Worm (Caenorhabditis elegans) whole organism, L1 larva: ENCODE measurements around the gene T04C9.3.

Experiments
- C34B4.2 ChIP-seq: sonication (generic microtip); optimal IDR thresholded peaks from 2 replicates; lab custom pipeline; 2017; ENCODE audit warnings: mild to moderate bottlenecking, missing genetic modification characterization, missing compliant biosample characterization
- ceh-63 ChIP-seq: fragments of 200-800 bp; sonication (Bioruptor generic); optimal IDR thresholded peaks from 2 replicates; lab custom pipeline; 2018; ENCODE audit warnings: mild to moderate bottlenecking, missing genetic modification characterization, missing compliant biosample characterization
- ceh-88 ChIP-seq: fragments of 200-800 bp; sonication (Bioruptor generic); IDR thresholded peaks from 2 replicates; pipeline ENCODE4 v1.3.6; 2022; ENCODE audit warnings: missing genetic modification characterization, missing compliant biosample characterization
- elt-2 ChIP-seq: sonication (generic microtip); optimal IDR thresholded peaks from 2 replicates; lab custom pipeline; 2016; ENCODE audit warnings: missing genetic modification characterization, mild to moderate bottlenecking, inconsistent platforms, missing compliant biosample characterization, missing genetic modification reagents
- lin-15B ChIP-seq: fragments of 150-350 bp; sonication (generic microtip); optimal IDR thresholded peaks from 3 replicates; lab custom pipeline; 2014; ENCODE audit warnings: missing biosample characterization, missing genetic modification characterization
- lin-39 ChIP-seq: fragments of 150-350 bp; optimal IDR thresholded peaks from 2 replicates; lab custom pipeline; 2014; ENCODE audit warnings: missing biosample characterization, missing genetic modification reagents, missing genetic modification characterization
- lir-3 ChIP-seq: sonication (generic microtip); optimal IDR thresholded peaks from 2 replicates; lab custom pipeline; 2016; ENCODE audit warnings: mild to moderate bottlenecking, missing genetic modification characterization, moderate library complexity, missing compliant biosample characterization; ENCODE audit not compliant: poor library complexity
- nhr-19 ChIP-seq: fragments of 200-800 bp; sonication (Bioruptor generic); conservative IDR thresholded peaks from 2 replicates; pipeline ENCODE4 v1.3.6; 2022; ENCODE audit warnings: missing genetic modification characterization, missing compliant biosample characterization
- nhr-84 ChIP-seq: sonication (generic microtip); optimal IDR thresholded peaks from 2 replicates; lab custom pipeline; 2017; ENCODE audit warnings: missing biosample characterization, missing genetic modification characterization
- pag-3 ChIP-seq: sonication (generic microtip); optimal IDR thresholded peaks from 2 replicates; lab custom pipeline; 2017; ENCODE audit warnings: missing genetic modification characterization, mild to moderate bottlenecking, missing compliant biosample characterization, antibody characterized with exemption, borderline replicate concordance; ENCODE audit not compliant: insufficient read depth
- snpc-4 ChIP-seq: fragments of 150-350 bp; optimal IDR thresholded peaks from 2 replicates; lab custom pipeline; 2014; ENCODE audit warnings: missing biosample characterization, missing genetic modification characterization
- zip-4 ChIP-seq: fragments of 200-800 bp; sonication (Bioruptor generic); optimal IDR thresholded peaks from 2 replicates; lab custom pipeline; 2018; ENCODE audit warnings: mild to moderate bottlenecking, missing genetic modification characterization, moderate library complexity, missing compliant biosample characterization

ce11 chrIII:5965839-5966463 lies 19.5 kb upstream of the T04C9.3 start, which contains the start of gene dct-6:
- TF ChIP-seq lin-39 (tag; lab: Kevin White, UChicago) = no peak
- TF ChIP-seq pag-3 (tag; lab: Kevin White, UChicago) = no peak
- no peak for TF ChIP-seq ceh-63 (GFP tag; lab: Kevin White, UChicago)
- TF ChIP-seq lir-3 (tag; lab: Kevin White, UChicago) = no peak
- TF ChIP-seq elt-2 (tag; lab: Kevin White, UChicago) = no peak
- no peak for TF ChIP-seq ceh-88 (GFP tag; lab: Robert Waterston, UW)
- TF ChIP-seq C34B4.2 = no peak
- TF ChIP-seq snpc-4 (tag; lab: Kevin White, UChicago) = no peak
- no peak for TF ChIP-seq lin-15B
- no peak for TF ChIP-seq nhr-84 (tag; lab: Kevin White, UChicago)
- TF ChIP-seq zip-4 (GFP tag; lab: Kevin White, UChicago) = no peak
- TF ChIP-seq nhr-19 (GFP tag; lab: Robert Waterston, UW) = no peak
